Worm (Caenorhabditis elegans) whole organism, L2 larva: Measurements from ENCODE around the gene tmed-1.

ENCODE experiments used
- ceh-16 ChIP-seq: fragments of 150-350 bp; optimal IDR thresholded peaks from 2 replicates; lab custom pipeline; 2014; ENCODE audit warnings: missing biosample characterization, missing genetic modification characterization
- ceh-82 ChIP-seq: fragments of 150-350 bp; optimal IDR thresholded peaks from 2 replicates; lab custom pipeline; 2014; ENCODE audit warnings: missing biosample characterization, missing genetic modification characterization
- elt-1 ChIP-seq: fragments of 150-350 bp; optimal IDR thresholded peaks from 2 replicates; lab custom pipeline; 2014; ENCODE audit warnings: missing biosample characterization, missing genetic modification characterization
- gmeb-1 ChIP-seq: fragments of 150-350 bp; optimal IDR thresholded peaks from 2 replicates; lab custom pipeline; 2014; ENCODE audit warnings: missing biosample characterization, missing genetic modification characterization
- mdl-1 ChIP-seq, 2 experiments: fragments of 150-350 bp in 1 of 2; sonication (generic microtip) in 1 of 2; optimal IDR thresholded peaks; 2 replicates each; lab custom pipeline; 2017; ENCODE audit warnings: missing biosample characterization in 2 of 2, missing genetic modification characterization in 2 of 2
- peb-1 ChIP-seq: fragments of 150-350 bp; optimal IDR thresholded peaks from 2 replicates; lab custom pipeline; 2014; ENCODE audit warnings: missing biosample characterization, missing genetic modification characterization
- unc-39 ChIP-seq: fragments of 150-350 bp; optimal IDR thresholded peaks from 2 replicates; lab custom pipeline; 2014; ENCODE audit warnings: missing biosample characterization, missing genetic modification characterization

ce11 chrIV:12126740-12127472, 48.9 kb upstream of the tmed-1 start:
- TF ChIP-seq gmeb-1 (tag; lab: Kevin White, UChicago) (no peak), peb-1 (tag; lab: Kevin White, UChicago) (no peak), unc-39 (tag; lab: Kevin White, UChicago) (no peak), mdl-1 (tag; optimal IDR thresholded peaks at IDR 0.05; lab: Kevin White, UChicago) (no peak), ceh-16 (tag; lab: Kevin White, UChicago) (no peak), ceh-82 (no peak), elt-1 (tag; lab: Kevin White, UChicago) (no peak)
